Fruit fly (Drosophila melanogaster) whole organism, embryonic: Measurements from ENCODE around the gene CG17329.

ENCODE experiments used
- Adf1 ChIP-seq: fragments of 200-800 bp; sonication (Bioruptor generic); IDR thresholded peaks from 2 replicates; pipeline ENCODE4 v1.3.6; 2022; ENCODE audit warnings: missing biosample characterization, missing genetic modification characterization
- Antp ChIP-seq: fragments of 200-800 bp; sonication (Bioruptor generic); optimal IDR thresholded peaks from 3 replicates; lab custom pipeline; 2016; ENCODE audit warnings: missing biosample characterization, missing genetic modification characterization
- CG10147 ChIP-seq: fragments of 200-800 bp; sonication (Bioruptor generic); optimal IDR thresholded peaks from 2 replicates; lab custom pipeline; 2019; ENCODE audit warnings: missing biosample characterization, mild to moderate bottlenecking, missing genetic modification characterization, moderate library complexity
- CG12659 ChIP-seq: fragments of 200-800 bp; sonication (Bioruptor generic); optimal IDR thresholded peaks from 3 replicates; lab custom pipeline; 2017; ENCODE audit warnings: mild to moderate bottlenecking, missing biosample characterization, missing genetic modification reagents, missing genetic modification characterization
- CG15479 ChIP-seq: fragments of 200-800 bp; sonication (Bioruptor generic); optimal IDR thresholded peaks from 3 replicates; lab custom pipeline; 2019; ENCODE audit warnings: missing biosample characterization, mild to moderate bottlenecking, missing genetic modification characterization, moderate library complexity
- CG16813 ChIP-seq: fragments of 200-800 bp; sonication (Bioruptor generic); IDR thresholded peaks from 3 replicates; pipeline ENCODE4 v1.3.6; 2022; ENCODE audit warnings: missing biosample characterization, missing genetic modification characterization; ENCODE audit not compliant: partially characterized antibody
- CG18764 ChIP-seq: fragments of 200-800 bp; sonication (Bioruptor generic); optimal IDR thresholded peaks from 3 replicates; lab custom pipeline; 2016; ENCODE audit warnings: missing biosample characterization, missing genetic modification characterization
- CG2120 ChIP-seq: fragments of 200-800 bp; sonication (Bioruptor generic); optimal IDR thresholded peaks from 3 replicates; lab custom pipeline; 2016; ENCODE audit warnings: missing biosample characterization, missing genetic modification characterization
- CG2129 ChIP-seq: fragments of 200-800 bp; sonication (Bioruptor generic); IDR thresholded peaks from 2 replicates; pipeline ENCODE4 v1.3.6; 2022; ENCODE audit warnings: missing biosample characterization, missing genetic modification characterization; ENCODE audit not compliant: partially characterized antibody
- CG2199 ChIP-seq: fragments of 200-800 bp; sonication (Bioruptor generic); IDR thresholded peaks from 3 replicates; pipeline ENCODE4 v1.3.6; 2022; ENCODE audit warnings: missing biosample characterization, missing genetic modification characterization
- CG31441 ChIP-seq: fragments of 200-800 bp; sonication (Bioruptor generic); IDR thresholded peaks from 2 replicates; pipeline ENCODE4 v1.3.6; 2022; ENCODE audit warnings: missing biosample characterization, missing genetic modification characterization
- CG3726 ChIP-seq: fragments of 200-800 bp; sonication (Bioruptor generic); IDR thresholded peaks from 3 replicates; pipeline ENCODE4, ENCODE4 v1.3.6; 2022; ENCODE audit warnings: missing biosample characterization, missing genetic modification characterization
- CG4730 ChIP-seq: fragments of 200-800 bp; sonication (Bioruptor generic); IDR thresholded peaks from 2 replicates; pipeline ENCODE4 v1.3.6; 2022; ENCODE audit warnings: missing biosample characterization, missing genetic modification characterization
- CG6791 ChIP-seq: fragments of 200-800 bp; sonication (Bioruptor generic); IDR thresholded peaks from 3 replicates; pipeline ENCODE4 v1.3.6; 2022; ENCODE audit warnings: missing biosample characterization, missing genetic modification characterization; ENCODE audit not compliant: partially characterized antibody
- CG7372 ChIP-seq: fragments of 200-800 bp; sonication (Bioruptor generic); IDR thresholded peaks from 2 replicates; pipeline ENCODE4 v1.3.6; 2022; ENCODE audit warnings: missing biosample characterization, missing genetic modification characterization
- CG9437 ChIP-seq: fragments of 200-800 bp; sonication (Bioruptor generic); optimal IDR thresholded peaks from 2 replicates; lab custom pipeline; 2018; ENCODE audit warnings: missing biosample characterization, mild to moderate bottlenecking, missing genetic modification characterization
- CG9609 ChIP-seq: fragments of 200-800 bp; sonication (Bioruptor generic); optimal IDR thresholded peaks from 3 replicates; lab custom pipeline; 2016; ENCODE audit warnings: missing biosample characterization, missing genetic modification characterization
- Doc2 ChIP-seq: fragments of 200-800 bp; sonication (Bioruptor generic); IDR thresholded peaks from 2 replicates; pipeline ENCODE4 v1.3.6; 2022; ENCODE audit warnings: missing biosample characterization, missing genetic modification characterization
- ERR ChIP-seq: fragments of 200-800 bp; sonication (Bioruptor generic); optimal IDR thresholded peaks from 2 replicates; lab custom pipeline; 2016; ENCODE audit warnings: missing biosample characterization, missing genetic modification characterization
- HmgZ ChIP-seq: fragments of 200-800 bp; sonication (Bioruptor generic); optimal IDR thresholded peaks from 2 replicates; lab custom pipeline; 2018; ENCODE audit warnings: missing biosample characterization, mild to moderate bottlenecking, missing genetic modification characterization
- NC2α ChIP-seq: fragments of 200-800 bp; sonication (Bioruptor generic); optimal IDR thresholded peaks from 2 replicates; lab custom pipeline; 2016; ENCODE audit warnings: missing biosample characterization, missing genetic modification characterization
- Rfx ChIP-seq: fragments of 200-800 bp; sonication (Bioruptor generic); IDR thresholded peaks from 2 replicates; pipeline ENCODE4 v1.3.6; 2022; ENCODE audit warnings: missing biosample characterization, missing genetic modification characterization
- Trl ChIP-seq, 3 experiments: fragments of >200 bp in 2 of 3; fragments of 200-800 bp in 1 of 3; sonication (Bioruptor generic) in 1 of 3; optimal IDR thresholded peaks; 2 replicates in 1 of 3; 3 replicates in 2 of 3; lab custom pipeline; 2016 to 2017; ENCODE audit warnings: missing biosample characterization in 1 of 3, missing genetic modification characterization in 1 of 3
- Xrp1 ChIP-seq: fragments of 200-800 bp; sonication (Bioruptor generic); IDR thresholded peaks from 2 replicates; pipeline ENCODE4 v1.3.6; 2022; ENCODE audit warnings: missing biosample characterization, missing genetic modification characterization
- ase ChIP-seq: fragments of 200-800 bp; sonication (Bioruptor generic); IDR thresholded peaks from 3 replicates; pipeline ENCODE4 v1.3.6; 2022; ENCODE audit warnings: missing biosample characterization, missing genetic modification characterization
- bcd ChIP-seq: fragments of 200-800 bp; sonication (Bioruptor generic); optimal IDR thresholded peaks from 2 replicates; lab custom pipeline; 2017; ENCODE audit warnings: missing biosample characterization, mild to moderate bottlenecking, missing genetic modification characterization
- bsh ChIP-seq, 2 experiments: fragments of 200-800 bp; sonication (Bioruptor generic); optimal IDR thresholded peaks; 2 replicates each; lab custom pipeline; 2017 to 2018; ENCODE audit warnings: mild to moderate bottlenecking in 2 of 2, missing biosample characterization in 2 of 2, missing genetic modification characterization in 2 of 2, moderate library complexity in 1 of 2
- ci ChIP-seq: fragments of 200-800 bp; sonication (Bioruptor generic); IDR thresholded peaks from 3 replicates; pipeline ENCODE4 v1.3.6; 2022; ENCODE audit warnings: missing biosample characterization, missing genetic modification characterization
- dmrt99B ChIP-seq: fragments of 200-800 bp; sonication (Bioruptor generic); optimal IDR thresholded peaks from 2 replicates; lab custom pipeline; 2018; ENCODE audit warnings: missing biosample characterization, mild to moderate bottlenecking, missing genetic modification characterization, moderate library complexity
- dysf ChIP-seq: fragments of 200-800 bp; sonication (Bioruptor generic); IDR thresholded peaks from 3 replicates; pipeline ENCODE4 v1.3.6; 2022; ENCODE audit warnings: missing biosample characterization, missing genetic modification characterization
- ewg ChIP-seq: fragments of 200-800 bp; sonication (Bioruptor generic); optimal IDR thresholded peaks from 3 replicates; lab custom pipeline; 2017; ENCODE audit warnings: mild to moderate bottlenecking, missing biosample characterization, missing genetic modification reagents, missing genetic modification characterization
- grn ChIP-seq: fragments of 200-800 bp; sonication (Bioruptor generic); optimal IDR thresholded peaks from 3 replicates; lab custom pipeline; 2017; ENCODE audit warnings: missing biosample characterization, missing genetic modification characterization
- jigr1 ChIP-seq: fragments of 200-800 bp; sonication (Bioruptor generic); IDR thresholded peaks from 3 replicates; pipeline ENCODE4 v1.3.6; 2022; ENCODE audit warnings: missing biosample characterization, missing genetic modification characterization
- ken ChIP-seq: fragments of 200-800 bp; sonication (Bioruptor generic); IDR thresholded peaks from 3 replicates; pipeline ENCODE4 v1.3.6; 2022; ENCODE audit warnings: missing biosample characterization, missing genetic modification characterization
- lab ChIP-seq: fragments of 200-800 bp; sonication (Bioruptor generic); optimal IDR thresholded peaks from 3 replicates; lab custom pipeline; 2017; ENCODE audit warnings: missing biosample characterization, missing genetic modification characterization, mild to moderate bottlenecking, moderate library complexity, missing genetic modification reagents
- lbe ChIP-seq: fragments of 200-800 bp; sonication (Bioruptor generic); optimal IDR thresholded peaks from 2 replicates; lab custom pipeline; 2016; ENCODE audit warnings: missing biosample characterization, mild to moderate bottlenecking, missing genetic modification characterization
- lov ChIP-seq, 2 experiments: fragments of 200-800 bp in 1 of 2; fragments of >200 bp in 1 of 2; sonication (Bioruptor generic) in 1 of 2; IDR thresholded peaks in 1 of 2; optimal IDR thresholded peaks in 1 of 2; 2 replicates in 1 of 2; 3 replicates in 1 of 2; pipeline versions ENCODE4 v1.3.6 to Lab custom; 2017 to 2022; ENCODE audit warnings: missing biosample characterization in 1 of 2, missing genetic modification characterization in 1 of 2
- nerfin-1 ChIP-seq: fragments of 200-800 bp; sonication (Bioruptor generic); optimal IDR thresholded peaks from 3 replicates; lab custom pipeline; 2019; ENCODE audit warnings: missing biosample characterization, mild to moderate bottlenecking, missing genetic modification characterization, moderate library complexity
- nmo ChIP-seq: fragments of 200-800 bp; sonication (Bioruptor generic); optimal IDR thresholded peaks from 2 replicates; lab custom pipeline; 2018; ENCODE audit warnings: missing biosample characterization, mild to moderate bottlenecking, missing genetic modification characterization, moderate library complexity
- prd ChIP-seq, 3 experiments: fragments of >200 bp in 2 of 3; fragments of 200-800 bp in 1 of 3; sonication (Bioruptor generic) in 1 of 3; optimal IDR thresholded peaks in 2 of 3; IDR thresholded peaks in 1 of 3; 2 replicates in 2 of 3; 3 replicates in 1 of 3; pipeline versions ENCODE4 v1.3.6 to Lab custom; 2017 to 2022; ENCODE audit warnings: missing biosample characterization in 1 of 3, missing genetic modification characterization in 1 of 3
- pum ChIP-seq: fragments of 200-800 bp; sonication (Bioruptor generic); optimal IDR thresholded peaks from 2 replicates; lab custom pipeline; 2016; ENCODE audit warnings: missing biosample characterization, missing genetic modification characterization
- schlank ChIP-seq: fragments of 200-800 bp; sonication (Bioruptor generic); optimal IDR thresholded peaks from 2 replicates; lab custom pipeline; 2018; ENCODE audit warnings: missing biosample characterization, mild to moderate bottlenecking, missing genetic modification characterization
- sna ChIP-seq: fragments of 200-800 bp; sonication (Bioruptor generic); IDR thresholded peaks from 2 replicates; pipeline ENCODE4 v1.3.6; 2022; ENCODE audit warnings: missing biosample characterization, missing genetic modification characterization; ENCODE audit not compliant: partially characterized antibody
- ssp ChIP-seq: fragments of 200-800 bp; sonication (Bioruptor generic); IDR thresholded peaks from 2 replicates; pipeline ENCODE4 v1.3.6; 2022; ENCODE audit warnings: missing biosample characterization, missing genetic modification characterization
- stc ChIP-seq: fragments of 200-800 bp; sonication (Bioruptor generic); IDR thresholded peaks from 2 replicates; pipeline ENCODE4 v1.3.6; 2022; ENCODE audit warnings: missing biosample characterization, missing genetic modification characterization
- tap ChIP-seq: fragments of 200-800 bp; optimal IDR thresholded peaks from 3 replicates; lab custom pipeline; 2019; ENCODE audit warnings: missing biosample characterization, mild to moderate bottlenecking, missing genetic modification characterization, moderate library complexity
- trem ChIP-seq: fragments of 200-800 bp; optimal IDR thresholded peaks from 3 replicates; lab custom pipeline; 2019; ENCODE audit warnings: missing biosample characterization, mild to moderate bottlenecking, missing genetic modification characterization, moderate library complexity
- zfh1 ChIP-seq: fragments of 200-800 bp; sonication (Bioruptor generic); IDR thresholded peaks from 3 replicates; pipeline ENCODE4 v1.3.6; 2022; ENCODE audit warnings: missing biosample characterization, missing genetic modification characterization

Gene CG17329

DNA sequence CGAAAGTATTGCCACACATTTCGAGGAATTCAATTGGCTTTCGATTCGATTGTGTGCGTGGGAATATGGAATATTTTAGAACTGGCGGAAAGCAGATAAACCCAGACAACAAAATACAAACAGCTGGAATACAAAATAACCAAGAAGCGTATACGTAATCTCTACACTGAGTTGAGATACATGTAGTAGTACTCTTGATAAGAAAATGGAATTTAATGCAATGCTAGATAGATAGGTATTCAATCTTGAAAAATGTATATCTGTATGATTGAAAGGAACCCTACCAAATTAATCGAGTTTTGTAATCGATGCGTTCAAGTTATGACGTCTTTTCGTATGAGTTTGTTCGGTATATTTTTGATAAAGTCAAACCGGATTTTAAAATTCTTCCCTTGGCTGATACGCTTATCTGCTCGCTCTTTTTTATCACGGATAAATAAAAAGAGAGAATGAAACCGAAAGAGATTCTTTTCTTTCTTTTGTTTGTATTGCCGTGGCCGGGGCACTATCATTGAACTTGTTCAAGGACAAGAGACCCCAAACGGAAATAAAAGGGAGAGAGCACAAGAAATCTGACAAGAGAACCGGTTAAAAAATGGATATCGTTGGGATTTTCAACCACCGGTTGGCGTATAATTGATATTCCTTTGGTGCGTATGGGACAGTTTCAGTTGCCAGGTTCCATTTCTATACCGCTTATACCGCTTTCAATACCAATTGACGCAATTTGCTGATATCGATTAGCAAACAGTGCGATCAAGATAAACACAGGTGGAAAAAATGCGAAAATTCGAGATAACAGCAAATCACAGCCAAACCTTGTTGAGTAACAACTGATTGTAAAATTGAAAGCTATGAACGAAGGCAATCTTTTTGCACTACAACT is 35.6 kb upstream of the CG17329 start (continued):
- no peak for TF ChIP-seq zfh1 (GFP tag; lab: Robert Waterston, UW)
- TF ChIP-seq ci (GFP tag; lab: Robert Waterston, UW) = no peak
- TF ChIP-seq ken (GFP tag; lab: Robert Waterston, UW) = no peak
- no peak for TF ChIP-seq bcd (GFP tag; lab: Kevin White, UChicago)
- no peak for TF ChIP-seq CG2129 (GFP tag; lab: Robert Waterston, UW)
- no peak for TF ChIP-seq trem (tag; lab: Kevin White, UChicago)
- TF ChIP-seq Antp (GFP tag; lab: Kevin White, UChicago) = no peak
- TF ChIP-seq ase (GFP tag; lab: Robert Waterston, UW) = no peak
- TF ChIP-seq nmo (GFP tag; lab: Kevin White, UChicago) = no peak
- TF ChIP-seq dmrt99B (tag; lab: Kevin White, UChicago) = no peak
- no peak for TF ChIP-seq NC2α (GFP tag; lab: Kevin White, UChicago)
- no peak for TF ChIP-seq ERR (GFP tag; lab: Kevin White, UChicago)
- no peak for TF ChIP-seq stc
- TF ChIP-seq CG12659 = no peak
- TF ChIP-seq CG15479 (GFP tag; lab: Kevin White, UChicago) = no peak
- peak in 1 of 2 experiments; percentile 35 for TF ChIP-seq Trl (optimal IDR thresholded peaks at IDR 0.05; lab: Kevin White, UChicago)
- TF ChIP-seq Trl (GFP tag; optimal IDR thresholded peaks at IDR 0.05; lab: Kevin White, UChicago) = no peak
- TF ChIP-seq bsh (GFP tag; optimal IDR thresholded peaks at IDR 0.05; lab: Kevin White, UChicago) = no peak
- TF ChIP-seq CG4730 (GFP tag; lab: Robert Waterston, UW) = no peak
- TF ChIP-seq lov (optimal IDR thresholded peaks at IDR 0.05; lab: Kevin White, UChicago) = no peak
- no peak for TF ChIP-seq lov (GFP tag; IDR thresholded peaks at IDR 0.05; lab: Robert Waterston, UW)
- no peak for TF ChIP-seq CG16813 (GFP tag; lab: Robert Waterston, UW)
- TF ChIP-seq CG6791 (GFP tag; lab: Robert Waterston, UW) = no peak
- no peak for TF ChIP-seq CG2120 (GFP tag; lab: Kevin White, UChicago)
- no peak for TF ChIP-seq CG9437 (GFP tag; lab: Kevin White, UChicago)
- no peak for TF ChIP-seq CG31441 (GFP tag; lab: Robert Waterston, UW)
- no peak for TF ChIP-seq CG3726 (GFP tag; lab: Robert Waterston, UW)
- peak; percentile 13 for TF ChIP-seq lbe
- TF ChIP-seq tap (tag; lab: Kevin White, UChicago) = no peak
- no peak for TF ChIP-seq Xrp1
- no peak for TF ChIP-seq prd (optimal IDR thresholded peaks at IDR 0.05; lab: Kevin White, UChicago)
- no peak for TF ChIP-seq prd (GFP tag; IDR thresholded peaks at IDR 0.05; lab: Robert Waterston, UW)
- no peak for TF ChIP-seq Doc2 (GFP tag; lab: Robert Waterston, UW)
- no peak for TF ChIP-seq schlank
- no peak for TF ChIP-seq Adf1 (GFP tag; lab: Robert Waterston, UW)
- no peak for TF ChIP-seq Rfx (GFP tag; lab: Robert Waterston, UW)
- no peak for TF ChIP-seq CG9609 (GFP tag; lab: Kevin White, UChicago)
- TF ChIP-seq nerfin-1 = no peak
- peak; percentile 65 for TF ChIP-seq grn
- TF ChIP-seq lab = peak; percentile 11
- TF ChIP-seq ewg (GFP tag; lab: Kevin White, UChicago) = no peak
- TF ChIP-seq CG18764 (GFP tag; lab: Kevin White, UChicago) = no peak
- TF ChIP-seq CG7372 = no peak
- TF ChIP-seq jigr1 (GFP tag; lab: Robert Waterston, UW) = no peak
- TF ChIP-seq dysf (GFP tag; lab: Robert Waterston, UW) = no peak
- TF ChIP-seq CG10147 = no peak
- TF ChIP-seq ssp (GFP tag; lab: Robert Waterston, UW) = no peak
- TF ChIP-seq CG2199 (GFP tag; lab: Robert Waterston, UW) = peak; percentile 70; the same call in 1 of the 3 replicates
- TF ChIP-seq HmgZ (tag; lab: Kevin White, UChicago) = no peak
- TF ChIP-seq sna (GFP tag; lab: Robert Waterston, UW) = no peak
- no peak for TF ChIP-seq pum (GFP tag; lab: Kevin White, UChicago)
